Worm (Caenorhabditis elegans): ENCODE results near the gene sri-2.

Gene sri-2

ce11 chrV:15955497-15955896 is 9.5 kb downstream of the sri-2 start, which contains the start of gene srh-186:
srh-186 (plus strand) TSS chrV:15955797.
- TF ChIP-seq tlf-1 (GFP tag; optimal IDR thresholded peaks at IDR 0.05) (no peak), mel-28 (tag; optimal IDR thresholded peaks at IDR 0.05; ENCODE audit: borderline replicate concordance) (no peak), him-1 (tag; optimal IDR thresholded peaks at IDR 0.05) (no peak), F57A8.1 (GFP tag; optimal IDR thresholded peaks at IDR 0.05) (no peak), bed-2 (GFP tag; IDR thresholded peaks at IDR 0.05) (no peak), F52B5.7 (tag; optimal IDR thresholded peaks at IDR 0.05) (no peak), C06A6.2 (GFP tag; conservative IDR thresholded peaks at IDR 0.05) (no peak), madf-8 (GFP tag; conservative IDR thresholded peaks at IDR 0.05) (no peak), mes-4 (tag; optimal IDR thresholded peaks at IDR 0.05) (no peak), bed-1 (GFP tag; IDR thresholded peaks at IDR 0.05) (no peak), snpc-4 (GFP tag; optimal IDR thresholded peaks at IDR 0.05) (no peak), snpc-4 (tag; optimal IDR thresholded peaks at IDR 0.05) (no peak), K11D2.4 (GFP tag; IDR thresholded peaks at IDR 0.05) (no peak), cebp-1 (GFP tag; IDR thresholded peaks at IDR 0.05) (no peak), cebp-1 (tag; optimal IDR thresholded peaks at IDR 0.05) (no peak), gei-17 (GFP tag; optimal IDR thresholded peaks at IDR 0.05) (no peak), ama-1 (optimal IDR thresholded peaks at IDR 0.05) (no peak), ama-1 (GFP tag; optimal IDR thresholded peaks at IDR 0.05) (no peak)

ce11 chrV:15954932-15955331 is 10.1 kb downstream of the sri-2 start, which contains the start of gene srw-57:
srw-57 (minus strand) TSS chrV:15955032.
- TF ChIP-seq K12H6.12 (tag; optimal IDR thresholded peaks at IDR 0.05): no peak
- no peak for TF ChIP-seq egl-18 (GFP tag; IDR thresholded peaks at IDR 0.05)
- TF ChIP-seq pbrm-1 (GFP tag; IDR thresholded peaks at IDR 0.05): no peak
- TF ChIP-seq F22D6.2 (tag; optimal IDR thresholded peaks at IDR 0.05): no peak
- no peak for TF ChIP-seq hlh-12 (tag; optimal IDR thresholded peaks at IDR 0.05)
- no peak for TF ChIP-seq F10E7.11 (tag; optimal IDR thresholded peaks at IDR 0.05)
- no peak for TF ChIP-seq T07F8.4 (tag; optimal IDR thresholded peaks at IDR 0.05)
- TF ChIP-seq F57A8.1 (GFP tag; optimal IDR thresholded peaks at IDR 0.05): no peak
- no peak for TF ChIP-seq unc-130 (GFP tag; optimal IDR thresholded peaks at IDR 0.05)
- TF ChIP-seq lsy-27 (tag; optimal IDR thresholded peaks at IDR 0.05; ENCODE audit: borderline replicate concordance, insufficient read depth): no peak
- TF ChIP-seq dox-1 (GFP tag; IDR thresholded peaks at IDR 0.05): no peak
- no peak for TF ChIP-seq egrh-3 (GFP tag; IDR thresholded peaks at IDR 0.05)
- no peak for TF ChIP-seq F49E8.2 (tag; optimal IDR thresholded peaks at IDR 0.05; ENCODE audit: insufficient read depth)
- no peak for TF ChIP-seq lir-1 (GFP tag; conservative IDR thresholded peaks at IDR 0.05)
- TF ChIP-seq hlh-26 (GFP tag; conservative IDR thresholded peaks at IDR 0.05): no peak
- no peak for TF ChIP-seq tbx-9 (tag; optimal IDR thresholded peaks at IDR 0.05; ENCODE audit: borderline replicate concordance)
- no peak for TF ChIP-seq nhr-90 (tag; optimal IDR thresholded peaks at IDR 0.05)
- TF ChIP-seq ztf-25 (GFP tag; IDR thresholded peaks at IDR 0.05): no peak
- TF ChIP-seq ceh-27 (GFP tag; optimal IDR thresholded peaks at IDR 0.05): no peak

ce11 chrV:15952762-15953161 is 12.3 kb downstream of the sri-2 start, which contains the start of gene srw-56:
srw-56 (minus strand) TSS chrV:15952862.
- no peak for TF ChIP-seq C17E4.6 (GFP tag; IDR thresholded peaks at IDR 0.05)

ce11 chrV:15950903-15951302 is 14.1 kb downstream of the sri-2 start, which contains the start of gene srw-59:
srw-59 (minus strand) TSS chrV:15951003.
- no peak for TF ChIP-seq ztf-6 (GFP tag; IDR thresholded peaks at IDR 0.05)
- TF ChIP-seq hmg-20 (GFP tag; IDR thresholded peaks at IDR 0.05): no peak
- TF ChIP-seq F22D6.2 (tag; optimal IDR thresholded peaks at IDR 0.05): no peak
- TF ChIP-seq Y67H2A.10 (GFP tag; conservative IDR thresholded peaks at IDR 0.05): no peak
- no peak for TF ChIP-seq unc-130 (GFP tag; optimal IDR thresholded peaks at IDR 0.05)
- TF ChIP-seq ztf-18 (tag; optimal IDR thresholded peaks at IDR 0.05): no peak
- TF ChIP-seq F33H1.4 (GFP tag; IDR thresholded peaks at IDR 0.05): no peak
- no peak for TF ChIP-seq madf-6 (GFP tag; IDR thresholded peaks at IDR 0.05)
- no peak for TF ChIP-seq Y95B8A.8 (GFP tag; IDR thresholded peaks at IDR 0.05)
- no peak for TF ChIP-seq lag-1 (GFP tag; IDR thresholded peaks at IDR 0.05)
- TF ChIP-seq T26A5.8 (tag; optimal IDR thresholded peaks at IDR 0.05): no peak
